Fruit fly (Drosophila melanogaster) whole organism, prepupa: Measurements from ENCODE around the gene Ten-a.

Experiments used
- Blimp-1 ChIP-seq: fragments of 200-800 bp; sonication (Bioruptor generic); optimal IDR thresholded peaks from 3 replicates; lab custom pipeline; 2017; ENCODE audit warnings: missing biosample characterization, missing genetic modification characterization, mild to moderate bottlenecking, moderate library complexity, missing genetic modification reagents
- CG10669 ChIP-seq: fragments of 200-800 bp; sonication (Bioruptor generic); optimal IDR thresholded peaks from 3 replicates; lab custom pipeline; 2018; ENCODE audit warnings: missing biosample characterization, mild to moderate bottlenecking, missing genetic modification characterization, moderate library complexity
- CG11294 ChIP-seq: fragments of 200-800 bp; sonication (Bioruptor generic); IDR thresholded peaks from 2 replicates; pipeline ENCODE4 v1.3.6; 2022; ENCODE audit warnings: missing biosample characterization, missing genetic modification characterization
- CG11762 ChIP-seq: fragments of 200-800 bp; sonication (Bioruptor generic); optimal IDR thresholded peaks from 3 replicates; lab custom pipeline; 2016; ENCODE audit warnings: missing biosample characterization, missing genetic modification characterization; ENCODE audit not compliant: insufficient read depth
- CG11902 ChIP-seq: fragments of 200-800 bp; sonication (Bioruptor generic); optimal IDR thresholded peaks from 3 replicates; lab custom pipeline; 2016; ENCODE audit warnings: missing biosample characterization, missing genetic modification characterization
- CG1621 ChIP-seq: fragments of 200-800 bp; sonication (Bioruptor generic); optimal IDR thresholded peaks from 3 replicates; lab custom pipeline; 2018; ENCODE audit warnings: missing biosample characterization, mild to moderate bottlenecking, missing genetic modification characterization
- CG16779 ChIP-seq: fragments of 200-800 bp; sonication (Bioruptor generic); optimal IDR thresholded peaks from 3 replicates; lab custom pipeline; 2017; ENCODE audit warnings: missing biosample characterization, mild to moderate bottlenecking, missing genetic modification characterization
- CG3032 ChIP-seq: fragments of 200-800 bp; optimal IDR thresholded peaks from 2 replicates; lab custom pipeline; 2019; ENCODE audit warnings: missing biosample characterization, mild to moderate bottlenecking, missing genetic modification characterization, moderate library complexity
- CG31627 ChIP-seq: fragments of 200-800 bp; sonication (Bioruptor generic); optimal IDR thresholded peaks from 3 replicates; lab custom pipeline; 2016; ENCODE audit warnings: missing biosample characterization, missing genetic modification characterization
- CG32006 ChIP-seq: fragments of 200-800 bp; sonication (Bioruptor generic); optimal IDR thresholded peaks from 3 replicates; lab custom pipeline; 2017; ENCODE audit warnings: missing biosample characterization, mild to moderate bottlenecking, missing genetic modification characterization
- CG3919 ChIP-seq: fragments of 200-800 bp; sonication (Bioruptor generic); optimal IDR thresholded peaks from 3 replicates; lab custom pipeline; 2016; ENCODE audit warnings: missing biosample characterization, missing genetic modification characterization
- CG4318 ChIP-seq: fragments of 200-800 bp; sonication (Bioruptor generic); optimal IDR thresholded peaks from 3 replicates; lab custom pipeline; 2017; ENCODE audit warnings: missing biosample characterization, mild to moderate bottlenecking, missing genetic modification characterization
- CG6163 ChIP-seq: fragments of 200-800 bp; sonication (Bioruptor generic); IDR thresholded peaks from 3 replicates; pipeline ENCODE4 v1.3.6; 2022; ENCODE audit warnings: missing biosample characterization, missing genetic modification characterization
- CG6276 ChIP-seq: fragments of 200-800 bp; sonication (Bioruptor generic); optimal IDR thresholded peaks from 2 replicates; lab custom pipeline; 2017; ENCODE audit warnings: missing biosample characterization, mild to moderate bottlenecking, missing genetic modification characterization
- CG6792 ChIP-seq: fragments of 200-800 bp; sonication (Bioruptor generic); optimal IDR thresholded peaks from 3 replicates; lab custom pipeline; 2016; ENCODE audit warnings: missing biosample characterization, missing genetic modification characterization
- CG6854 ChIP-seq: fragments of 200-800 bp; sonication (Bioruptor generic); optimal IDR thresholded peaks from 2 replicates; lab custom pipeline; 2017; ENCODE audit warnings: missing biosample characterization, mild to moderate bottlenecking, missing genetic modification characterization
- CG7368 ChIP-seq: fragments of 200-800 bp; sonication (Bioruptor generic); optimal IDR thresholded peaks from 3 replicates; lab custom pipeline; 2016; ENCODE audit warnings: missing biosample characterization, missing genetic modification characterization
- CG8119 ChIP-seq: fragments of 200-800 bp; sonication (Bioruptor generic); IDR thresholded peaks from 3 replicates; pipeline ENCODE4 v1.3.6; 2022; ENCODE audit warnings: missing biosample characterization, missing genetic modification characterization
- CG8319 ChIP-seq: fragments of 200-800 bp; sonication (Bioruptor generic); optimal IDR thresholded peaks from 3 replicates; lab custom pipeline; 2016; ENCODE audit warnings: missing biosample characterization, missing genetic modification characterization
- CG8632 ChIP-seq: fragments of 200-800 bp; sonication (Bioruptor generic); optimal IDR thresholded peaks from 3 replicates; lab custom pipeline; 2016; ENCODE audit warnings: missing biosample characterization, missing genetic modification characterization
- Eip75B ChIP-seq: fragments of 200-800 bp; sonication (Bioruptor generic); optimal IDR thresholded peaks from 3 replicates; lab custom pipeline; 2016; ENCODE audit warnings: missing biosample characterization, missing genetic modification characterization
- Eip78C ChIP-seq: fragments of 200-800 bp; sonication (Bioruptor generic); peaks from one replicate; lab custom pipeline; 2016; ENCODE audit warnings: missing biosample characterization, missing genetic modification characterization
- Eip93F ChIP-seq: fragments of 200-800 bp; sonication (Bioruptor generic); optimal IDR thresholded peaks from 2 replicates; lab custom pipeline; 2016; ENCODE audit warnings: missing biosample characterization, mild to moderate bottlenecking, missing genetic modification characterization
- Ets21C ChIP-seq: fragments of 200-800 bp; sonication (Bioruptor generic); optimal IDR thresholded peaks from 3 replicates; lab custom pipeline; 2016; ENCODE audit warnings: missing biosample characterization, missing genetic modification characterization
- Ets96B ChIP-seq: fragments of 200-800 bp; optimal IDR thresholded peaks from 2 replicates; lab custom pipeline; 2019; ENCODE audit warnings: missing biosample characterization, mild to moderate bottlenecking, missing genetic modification characterization, moderate library complexity
- Hr38 ChIP-seq: sonication (Bioruptor generic); optimal IDR thresholded peaks from 2 replicates; lab custom pipeline; 2016; ENCODE audit warnings: missing biosample characterization, missing genetic modification characterization
- Hr4 ChIP-seq: fragments of 200-800 bp; sonication (Bioruptor generic); optimal IDR thresholded peaks from 3 replicates; lab custom pipeline; 2016; ENCODE audit warnings: missing biosample characterization, missing genetic modification characterization
- Lpt ChIP-seq: fragments of 200-800 bp; sonication (Bioruptor generic); optimal IDR thresholded peaks from 3 replicates; lab custom pipeline; 2016; ENCODE audit warnings: missing biosample characterization, missing genetic modification characterization
- OdsH ChIP-seq: fragments of 200-800 bp; sonication (Bioruptor generic); optimal IDR thresholded peaks from 3 replicates; lab custom pipeline; 2016; ENCODE audit warnings: missing biosample characterization, missing genetic modification characterization
- Smox ChIP-seq: fragments of 200-800 bp; sonication (Bioruptor generic); optimal IDR thresholded peaks from 3 replicates; lab custom pipeline; 2016; ENCODE audit warnings: missing biosample characterization, missing genetic modification characterization
- Sox102F ChIP-seq: fragments of 200-800 bp; sonication (Bioruptor generic); optimal IDR thresholded peaks from 2 replicates; lab custom pipeline; 2016; ENCODE audit warnings: missing biosample characterization, mild to moderate bottlenecking, missing genetic modification characterization
- Sox14 ChIP-seq: fragments of 200-800 bp; sonication (Bioruptor generic); optimal IDR thresholded peaks from 3 replicates; lab custom pipeline; 2016; ENCODE audit warnings: missing biosample characterization, missing genetic modification characterization
- Sox15 ChIP-seq: fragments of 200-800 bp; sonication (Bioruptor generic); optimal IDR thresholded peaks from 3 replicates; lab custom pipeline; 2016; ENCODE audit warnings: missing biosample characterization, missing genetic modification characterization
- achi ChIP-seq: fragments of 200-800 bp; sonication (Bioruptor generic); optimal IDR thresholded peaks from 3 replicates; lab custom pipeline; 2016; ENCODE audit warnings: missing biosample characterization, missing genetic modification characterization
- acj6 ChIP-seq: fragments of 200-800 bp; sonication (Bioruptor generic); optimal IDR thresholded peaks from 3 replicates; lab custom pipeline; 2016; ENCODE audit warnings: missing biosample characterization, missing genetic modification characterization
- cyc ChIP-seq: fragments of 200-800 bp; sonication (Bioruptor generic); optimal IDR thresholded peaks from 3 replicates; lab custom pipeline; 2016; ENCODE audit warnings: missing biosample characterization, missing genetic modification characterization
- dac ChIP-seq: fragments of 200-800 bp; sonication (Bioruptor generic); optimal IDR thresholded peaks from 2 replicates; lab custom pipeline; 2017; ENCODE audit warnings: missing biosample characterization, mild to moderate bottlenecking, missing genetic modification characterization
- eg ChIP-seq: fragments of 200-800 bp; sonication (Bioruptor generic); IDR thresholded peaks from 3 replicates; pipeline ENCODE4 v1.3.6; 2022; ENCODE audit warnings: missing biosample characterization, missing genetic modification characterization
- esn ChIP-seq: fragments of 200-800 bp; sonication (Bioruptor generic); optimal IDR thresholded peaks from 2 replicates; lab custom pipeline; 2016; ENCODE audit warnings: missing biosample characterization, mild to moderate bottlenecking, missing genetic modification characterization, moderate library complexity
- fd59A ChIP-seq: fragments of 200-800 bp; sonication (Bioruptor generic); optimal IDR thresholded peaks from 2 replicates; lab custom pipeline; 2017; ENCODE audit warnings: missing biosample characterization, mild to moderate bottlenecking, missing genetic modification characterization, missing genetic modification reagents
- fd85E ChIP-seq: fragments of 200-800 bp; sonication (Bioruptor generic); optimal IDR thresholded peaks from 3 replicates; lab custom pipeline; 2016; ENCODE audit warnings: missing biosample characterization, missing genetic modification characterization
- pdm3 ChIP-seq: fragments of 200-800 bp; sonication (Bioruptor generic); optimal IDR thresholded peaks from 3 replicates; lab custom pipeline; 2016; ENCODE audit warnings: missing biosample characterization, missing genetic modification characterization
- spab ChIP-seq: fragments of 200-800 bp; sonication (Bioruptor generic); optimal IDR thresholded peaks from 2 replicates; lab custom pipeline; 2017; ENCODE audit warnings: missing biosample characterization, mild to moderate bottlenecking, missing genetic modification characterization, missing genetic modification reagents
- ss ChIP-seq, 2 experiments: fragments of 200-800 bp; sonication (Bioruptor generic); optimal IDR thresholded peaks; 2 replicates in 1 of 2; 3 replicates in 1 of 2; lab custom pipeline; 2017 to 2018; ENCODE audit warnings: mild to moderate bottlenecking in 2 of 2, missing biosample characterization in 2 of 2, missing genetic modification characterization in 2 of 2, moderate library complexity in 1 of 2
- vri ChIP-seq: fragments of 200-800 bp; sonication (Bioruptor generic); optimal IDR thresholded peaks from 3 replicates; lab custom pipeline; 2016; ENCODE audit warnings: missing biosample characterization, mild to moderate bottlenecking, missing genetic modification characterization

Gene Ten-a

DNA sequence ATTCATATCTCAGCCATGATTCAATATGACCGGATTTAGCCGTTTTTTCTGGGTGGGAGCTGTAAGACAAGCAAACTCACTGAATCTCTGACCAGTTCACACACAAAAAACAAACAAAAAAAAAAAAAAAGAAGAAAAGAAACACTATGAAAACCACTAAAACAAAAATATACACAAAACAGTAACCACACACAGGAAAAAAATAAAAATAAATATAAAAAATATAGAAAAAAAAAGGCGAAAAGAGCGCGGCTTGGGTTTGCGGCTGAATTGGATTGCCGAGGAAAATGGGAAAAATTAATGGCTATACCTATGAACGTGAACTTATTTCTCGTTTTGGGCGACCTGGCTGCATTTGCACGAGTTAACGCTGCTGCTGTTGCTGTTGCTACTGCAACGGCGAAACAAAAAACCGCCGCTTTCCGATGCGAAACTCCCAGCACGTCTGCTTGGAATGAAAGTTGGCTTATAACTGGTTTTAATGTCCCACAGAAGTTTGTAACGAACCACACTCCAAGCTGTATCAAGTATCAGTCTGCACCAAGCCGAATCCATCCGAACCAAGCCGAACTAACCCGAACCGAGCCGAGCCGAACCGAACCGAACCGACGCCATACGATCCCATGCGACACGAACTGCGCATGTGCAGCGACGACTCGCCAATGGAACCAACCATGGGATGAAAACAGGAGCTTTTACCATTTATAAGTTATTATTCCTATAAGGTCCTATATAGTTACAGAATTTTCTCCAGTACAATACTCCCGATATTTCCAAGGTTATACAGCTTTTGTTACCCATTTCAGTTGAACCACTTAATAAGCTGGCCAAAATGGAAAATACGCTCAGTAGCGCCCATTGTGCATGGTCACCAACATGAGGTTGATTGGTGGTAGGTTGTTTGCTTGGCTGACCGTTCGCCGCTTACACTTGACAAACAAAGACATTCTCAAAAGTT, 39.8 kb upstream of the Ten-a start, which contains the start of gene fw (continued):
- peak; percentile 86 for TF ChIP-seq Sox14 (GFP tag; lab: Kevin White, UChicago)
- peak; percentile 90 for TF ChIP-seq Eip78C
- no peak for TF ChIP-seq Hr38 (GFP tag; lab: Kevin White, UChicago)
- TF ChIP-seq CG6163 (GFP tag; lab: Robert Waterston, UW): peak; percentile 81
- no peak for TF ChIP-seq CG8632 (GFP tag; lab: Kevin White, UChicago)
- TF ChIP-seq CG7368 (GFP tag; lab: Kevin White, UChicago): peak; percentile 66
- TF ChIP-seq spab: no peak
- peak; percentile 82 for TF ChIP-seq esn (GFP tag; lab: Kevin White, UChicago)
- peak; percentile 82 for TF ChIP-seq pdm3 (GFP tag; lab: Kevin White, UChicago)
- no peak for TF ChIP-seq CG6854 (GFP tag; lab: Kevin White, UChicago)
- peak; percentile 76 for TF ChIP-seq dac (GFP tag; lab: Kevin White, UChicago)
- peak; percentile 75 for TF ChIP-seq Smox (GFP tag; lab: Kevin White, UChicago)
- TF ChIP-seq fd85E: no peak
- peak; percentile 84 for TF ChIP-seq CG8119
- no peak for TF ChIP-seq Blimp-1 (GFP tag; lab: Kevin White, UChicago)
- peak; percentile 57 for TF ChIP-seq Ets21C (GFP tag; lab: Kevin White, UChicago)
- TF ChIP-seq CG10669 (GFP tag; lab: Kevin White, UChicago): peak; percentile 62
- TF ChIP-seq Sox102F: peak; percentile 83
- TF ChIP-seq CG4318: no peak
- TF ChIP-seq CG8319 (GFP tag; lab: Kevin White, UChicago): peak; percentile 62
- TF ChIP-seq ss (GFP tag; optimal IDR thresholded peaks at IDR 0.05; lab: Kevin White, UChicago): no peak
- TF ChIP-seq acj6 (GFP tag; lab: Kevin White, UChicago): peak; percentile 71
- TF ChIP-seq CG31627 (GFP tag; lab: Kevin White, UChicago): peak; percentile 75
- no peak for TF ChIP-seq CG11762 (GFP tag; lab: Kevin White, UChicago)
- peak; percentile 70 for TF ChIP-seq achi
- no peak for TF ChIP-seq CG16779 (tag; lab: Kevin White, UChicago)
- no peak for TF ChIP-seq Eip93F
- TF ChIP-seq CG3032 (tag; lab: Kevin White, UChicago): peak; percentile 69

DNA sequence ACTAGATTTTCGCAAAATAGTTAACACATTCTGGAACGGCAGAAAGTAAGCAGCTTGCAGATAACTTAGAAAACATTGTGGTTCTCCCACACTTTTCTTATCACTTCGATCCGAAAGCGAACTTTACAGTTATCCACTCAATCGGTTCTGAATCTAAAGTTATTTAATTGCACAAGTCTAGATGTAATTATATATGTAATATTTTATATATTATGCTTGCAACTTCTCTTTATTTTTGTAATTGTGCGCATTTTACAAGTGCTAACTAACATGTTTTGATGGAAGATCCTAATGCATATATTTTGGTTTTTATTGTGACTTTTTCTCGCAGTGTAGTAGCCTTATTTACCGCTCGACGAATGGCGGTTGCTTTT, 39.1 kb upstream of the Ten-a start:
- TF ChIP-seq Sox102F (no peak), Ets96B (tag; lab: Kevin White, UChicago) (peak; percentile 46), Blimp-1 (GFP tag; lab: Kevin White, UChicago) (peak; percentile 2), OdsH (GFP tag; lab: Kevin White, UChicago) (peak; percentile 74), CG6854 (GFP tag; lab: Kevin White, UChicago) (peak; percentile 27), CG6792 (GFP tag; lab: Kevin White, UChicago) (peak; percentile 70), fd59A (GFP tag; lab: Kevin White, UChicago) (peak; percentile 73), CG1621 (tag; lab: Kevin White, UChicago) (no peak), Lpt (GFP tag; lab: Kevin White, UChicago) (peak; percentile 24), CG8632 (GFP tag; lab: Kevin White, UChicago) (peak; percentile 74), dac (GFP tag; lab: Kevin White, UChicago) (peak; percentile 46), vri (GFP tag; lab: Kevin White, UChicago) (no peak), Hr4 (GFP tag; lab: Kevin White, UChicago) (no peak), Eip78C (peak; percentile 88), CG4318 (peak; percentile 76), CG11294 (GFP tag; lab: Robert Waterston, UW) (peak; percentile 49; the same call in 1 of the 2 replicates), CG6163 (GFP tag; lab: Robert Waterston, UW) (peak; percentile 67; the same call in 2 of the 3 replicates), CG10669 (GFP tag; lab: Kevin White, UChicago) (peak; percentile 71), CG11902 (GFP tag; lab: Kevin White, UChicago) (peak; percentile 54), eg (GFP tag; lab: Robert Waterston, UW) (peak; percentile 55; the same call in 2 of the 3 replicates), spab (peak; percentile 75), CG31627 (GFP tag; lab: Kevin White, UChicago) (peak; percentile 51), Sox15 (GFP tag; lab: Kevin White, UChicago) (peak; percentile 76), CG7368 (GFP tag; lab: Kevin White, UChicago) (peak; percentile 10), CG32006 (GFP tag; lab: Kevin White, UChicago) (peak; percentile 90), CG6276 (GFP tag; lab: Kevin White, UChicago) (peak; percentile 75), Hr38 (GFP tag; lab: Kevin White, UChicago) (no peak), cyc (GFP tag; lab: Kevin White, UChicago) (peak; percentile 47), achi (peak; percentile 53), Eip75B (GFP tag; lab: Kevin White, UChicago) (no peak), CG11762 (GFP tag; lab: Kevin White, UChicago) (peak; percentile 74), CG3919 (GFP tag; lab: Kevin White, UChicago) (peak; percentile 56)
